Worm (Caenorhabditis elegans) whole organism, young adult: ENCODE results near the gene gst-8.

Source experiments
- B0019.2 ChIP-seq: fragments of 200-800 bp; sonication (Bioruptor generic); conservative IDR thresholded peaks from 2 replicates; pipeline ENCODE4 v1.3.6; 2022; ENCODE audit warnings: missing genetic modification reagents, missing genetic modification characterization, missing compliant biosample characterization
- B0035.1 ChIP-seq: sonication (generic microtip); optimal IDR thresholded peaks from 2 replicates; lab custom pipeline; 2016; ENCODE audit warnings: missing genetic modification characterization, mild to moderate bottlenecking, missing compliant biosample characterization, missing genotype, missing genetic modification reagents
- B0261.1 ChIP-seq: sonication (generic microtip); optimal IDR thresholded peaks from 2 replicates; lab custom pipeline; 2016; ENCODE audit warnings: mild to moderate bottlenecking, missing genetic modification characterization, moderate library complexity, missing compliant biosample characterization
- F10E7.11 ChIP-seq: sonication (generic microtip); optimal IDR thresholded peaks from 2 replicates; lab custom pipeline; 2017; ENCODE audit warnings: mild to moderate bottlenecking, missing genetic modification characterization, moderate library complexity, missing compliant biosample characterization
- F22D6.2 ChIP-seq: sonication (generic microtip); optimal IDR thresholded peaks from 2 replicates; lab custom pipeline; 2016; ENCODE audit warnings: mild to moderate bottlenecking, missing genetic modification characterization, missing compliant biosample characterization
- F23B12.7 ChIP-seq: sonication (generic microtip); optimal IDR thresholded peaks from 2 replicates; lab custom pipeline; 2017; ENCODE audit warnings: missing genetic modification characterization, mild to moderate bottlenecking, missing compliant biosample characterization, antibody characterized with exemption, moderate library complexity; ENCODE audit not compliant: insufficient read depth
- F33H1.4 ChIP-seq: fragments of 200-800 bp; sonication (Bioruptor generic); IDR thresholded peaks from 2 replicates; pipeline ENCODE4 v1.3.6; 2022; ENCODE audit warnings: missing genetic modification reagents, missing genetic modification characterization, missing compliant biosample characterization
- F37B4.10 ChIP-seq: fragments of 200-800 bp; sonication (Bioruptor generic); IDR thresholded peaks from 2 replicates; pipeline ENCODE4 v1.3.6; 2022; ENCODE audit warnings: missing genetic modification characterization, missing compliant biosample characterization
- K12H6.12 ChIP-seq: fragments of 200-800 bp; sonication (Bioruptor generic); optimal IDR thresholded peaks from 2 replicates; lab custom pipeline; 2018; ENCODE audit warnings: mild to moderate bottlenecking, missing genetic modification characterization, missing compliant biosample characterization
- Y53G8AR.9 ChIP-seq: fragments of 200-800 bp; sonication (Bioruptor generic); conservative IDR thresholded peaks from 2 replicates; pipeline ENCODE4 v1.3.6; 2022; ENCODE audit warnings: missing genetic modification reagents, missing genetic modification characterization, missing compliant biosample characterization
- Y67H2A.10 ChIP-seq: fragments of 200-800 bp; sonication (Bioruptor generic); conservative IDR thresholded peaks from 2 replicates; pipeline ENCODE4 v1.3.6; 2022; ENCODE audit warnings: missing genetic modification reagents, missing genetic modification characterization, missing compliant biosample characterization
- Y95B8A.8 ChIP-seq: fragments of 200-800 bp; sonication (Bioruptor generic); IDR thresholded peaks from 2 replicates; pipeline ENCODE4 v1.3.6; 2022; ENCODE audit warnings: missing genetic modification reagents, missing genetic modification characterization, missing compliant biosample characterization
- ZK185.1 ChIP-seq: sonication (generic microtip); optimal IDR thresholded peaks from 2 replicates; lab custom pipeline; 2016; ENCODE audit warnings: mild to moderate bottlenecking, missing genetic modification characterization, missing compliant biosample characterization; ENCODE audit not compliant: poor library complexity, severe bottlenecking
- aptf-2 ChIP-seq: fragments of 200-800 bp; sonication (Bioruptor generic); conservative IDR thresholded peaks from 2 replicates; pipeline ENCODE4 v1.3.6; 2022; ENCODE audit warnings: missing genetic modification reagents, missing genetic modification characterization, missing compliant biosample characterization
- atf-7 ChIP-seq: sonication (generic microtip); optimal IDR thresholded peaks from 2 replicates; lab custom pipeline; 2017; ENCODE audit warnings: mild to moderate bottlenecking, missing genetic modification characterization, missing compliant biosample characterization
- athp-1 ChIP-seq: sonication (generic microtip); optimal IDR thresholded peaks from 2 replicates; lab custom pipeline; 2017; ENCODE audit warnings: mild to moderate bottlenecking, missing genetic modification characterization, missing compliant biosample characterization
- bed-1 ChIP-seq: fragments of 200-800 bp; sonication (Bioruptor generic); IDR thresholded peaks from 2 replicates; pipeline ENCODE4 v1.3.6; 2022; ENCODE audit warnings: missing genetic modification reagents, missing genetic modification characterization, missing compliant biosample characterization
- cebp-1 ChIP-seq, 2 experiments: fragments of 200-800 bp in 1 of 2; sonication (Bioruptor generic) in 1 of 2; sonication (generic microtip) in 1 of 2; IDR thresholded peaks in 1 of 2; optimal IDR thresholded peaks in 1 of 2; 2 replicates each; pipeline versions ENCODE4 v1.3.6 to Lab custom; 2017 to 2022; ENCODE audit warnings: missing compliant biosample characterization in 2 of 2, missing genetic modification characterization in 2 of 2, mild to moderate bottlenecking in 1 of 2, missing genetic modification reagents in 1 of 2, moderate library complexity in 1 of 2
- ceh-40 ChIP-seq: fragments of 200-800 bp; sonication (Bioruptor generic); IDR thresholded peaks from 2 replicates; pipeline ENCODE4 v1.3.6; 2022; ENCODE audit warnings: missing genetic modification characterization, missing compliant biosample characterization
- ceh-91 ChIP-seq: fragments of 200-800 bp; sonication (Bioruptor generic); IDR thresholded peaks from 2 replicates; pipeline ENCODE4 v1.3.6; 2022; ENCODE audit warnings: missing genetic modification reagents, missing genetic modification characterization, missing compliant biosample characterization
- egl-44 ChIP-seq: fragments of 200-800 bp; sonication (Bioruptor generic); IDR thresholded peaks from 2 replicates; pipeline ENCODE4 v1.3.6; 2022; ENCODE audit warnings: missing genetic modification reagents, missing genetic modification characterization, missing compliant biosample characterization
- fkh-3 ChIP-seq: sonication (generic microtip); optimal IDR thresholded peaks from 2 replicates; lab custom pipeline; 2016; ENCODE audit warnings: mild to moderate bottlenecking, missing genetic modification characterization, missing compliant biosample characterization
- gei-17 ChIP-seq: fragments of 200-800 bp; sonication (Bioruptor generic); optimal IDR thresholded peaks from 2 replicates; lab custom pipeline; 2018; ENCODE audit warnings: mild to moderate bottlenecking, missing genetic modification characterization, missing compliant biosample characterization
- him-1 ChIP-seq: sonication (generic microtip); optimal IDR thresholded peaks from 2 replicates; lab custom pipeline; 2016; ENCODE audit warnings: missing genotype, missing genetic modification reagents, missing genetic modification characterization, missing compliant biosample characterization
- hmg-1.2 ChIP-seq: fragments of 200-800 bp; sonication (Bioruptor generic); IDR thresholded peaks from 2 replicates; pipeline ENCODE4 v1.3.6; 2022; ENCODE audit warnings: missing genetic modification reagents, missing genetic modification characterization, missing compliant biosample characterization
- lag-1 ChIP-seq: fragments of 200-800 bp; sonication (Bioruptor generic); IDR thresholded peaks from 2 replicates; pipeline ENCODE4 v1.3.6; 2022; ENCODE audit warnings: missing genetic modification reagents, missing genetic modification characterization, missing compliant biosample characterization
- let-526 ChIP-seq: fragments of 200-800 bp; sonication (Bioruptor generic); IDR thresholded peaks from 2 replicates; pipeline ENCODE4 v1.3.6; 2022; ENCODE audit warnings: missing genetic modification reagents, missing genetic modification characterization, missing compliant biosample characterization
- lin-35 ChIP-seq, 3 experiments: fragments of 150-350 bp in 2 of 3; sonication (generic microtip) in 1 of 3; optimal IDR thresholded peaks; 2 replicates each; lab custom pipeline; 2014 to 2018; ENCODE audit warnings: missing biosample characterization in 3 of 3, missing genetic modification characterization in 3 of 3, missing genetic modification reagents in 3 of 3
- lir-1 ChIP-seq: fragments of 200-800 bp; sonication (Bioruptor generic); conservative IDR thresholded peaks from 2 replicates; pipeline ENCODE4 v1.3.6; 2022; ENCODE audit warnings: missing genetic modification reagents, missing genetic modification characterization, missing compliant biosample characterization
- lsl-1 ChIP-seq: fragments of 200-800 bp; sonication (Bioruptor generic); optimal IDR thresholded peaks from 2 replicates; lab custom pipeline; 2018; ENCODE audit warnings: mild to moderate bottlenecking, missing genetic modification characterization, moderate library complexity, missing compliant biosample characterization
- madf-10 ChIP-seq: sonication (generic microtip); optimal IDR thresholded peaks from 2 replicates; lab custom pipeline; 2016; ENCODE audit warnings: mild to moderate bottlenecking, missing genetic modification characterization, missing compliant biosample characterization
- madf-3 ChIP-seq: fragments of 200-800 bp; sonication (Bioruptor generic); IDR thresholded peaks from 2 replicates; pipeline ENCODE4 v1.3.6; 2022; ENCODE audit warnings: missing genetic modification reagents, missing genetic modification characterization, missing compliant biosample characterization
- mel-28 ChIP-seq: sonication (generic microtip); optimal IDR thresholded peaks from 2 replicates; lab custom pipeline; 2016; ENCODE audit warnings: borderline replicate concordance, mild to moderate bottlenecking, missing genetic modification characterization, missing compliant biosample characterization
- nfya-2 ChIP-seq: fragments of 200-800 bp; sonication (Bioruptor generic); IDR thresholded peaks from 2 replicates; pipeline ENCODE4 v1.3.6; 2022; ENCODE audit warnings: missing genetic modification reagents, missing genetic modification characterization, missing compliant biosample characterization
- nfyb-1 ChIP-seq: fragments of 200-800 bp; sonication (Bioruptor generic); IDR thresholded peaks from 2 replicates; pipeline ENCODE4 v1.3.6; 2022; ENCODE audit warnings: missing genetic modification reagents, missing genetic modification characterization, missing compliant biosample characterization
- nhr-27 ChIP-seq: fragments of 200-800 bp; sonication (Bioruptor generic); optimal IDR thresholded peaks from 2 replicates; lab custom pipeline; 2018; ENCODE audit warnings: mild to moderate bottlenecking, missing genetic modification characterization, moderate library complexity, missing compliant biosample characterization
- nhr-90 ChIP-seq: sonication (generic microtip); optimal IDR thresholded peaks from 2 replicates; lab custom pipeline; 2016; ENCODE audit warnings: missing genotype, mild to moderate bottlenecking, missing genetic modification characterization, missing compliant biosample characterization
- rec-8 ChIP-seq, 2 experiments: sonication (generic microtip); optimal IDR thresholded peaks; 2 replicates each; lab custom pipeline; 2016; ENCODE audit warnings: mild to moderate bottlenecking in 2 of 2, missing genetic modification characterization in 2 of 2, missing genetic modification reagents in 2 of 2, missing genotype in 2 of 2, missing biosample characterization in 1 of 2, missing compliant biosample characterization in 1 of 2, moderate library complexity in 1 of 2
- sea-2 ChIP-seq: fragments of 200-800 bp; sonication (Bioruptor generic); IDR thresholded peaks from 2 replicates; pipeline ENCODE4 v1.3.6; 2022; ENCODE audit warnings: missing genetic modification characterization, missing compliant biosample characterization
- snpc-4 ChIP-seq, 5 experiments: fragments of 150-350 bp in 1 of 5; sonication (generic microtip) in 4 of 5; optimal IDR thresholded peaks; 2 replicates each; lab custom pipeline; 2014 to 2018; ENCODE audit warnings: missing genetic modification characterization in 5 of 5, missing biosample characterization in 3 of 5, antibody characterized with exemption in 2 of 5, mild to moderate bottlenecking in 2 of 5, missing compliant biosample characterization in 2 of 5, missing genotype in 2 of 5, moderate library complexity in 2 of 5, missing genetic modification reagents in 1 of 5
- sptf-2 ChIP-seq: fragments of 200-800 bp; sonication (Bioruptor generic); optimal IDR thresholded peaks from 2 replicates; lab custom pipeline; 2018; ENCODE audit warnings: mild to moderate bottlenecking, missing genetic modification characterization, missing compliant biosample characterization
- tbp1 ChIP-seq: fragments of 200-800 bp; sonication (Bioruptor generic); optimal IDR thresholded peaks from 2 replicates; lab custom pipeline; 2018; ENCODE audit warnings: mild to moderate bottlenecking, missing genetic modification characterization, missing compliant biosample characterization
- tbx-9 ChIP-seq: sonication (generic microtip); optimal IDR thresholded peaks from 2 replicates; lab custom pipeline; 2016; ENCODE audit warnings: borderline replicate concordance, missing genetic modification characterization, inconsistent platforms, missing compliant biosample characterization
- unc-130 ChIP-seq: sonication (generic microtip); optimal IDR thresholded peaks from 2 replicates; lab custom pipeline; 2016; ENCODE audit warnings: missing genetic modification reagents, missing genetic modification characterization, missing compliant biosample characterization
- ztf-18 ChIP-seq: sonication (generic microtip); optimal IDR thresholded peaks from 2 replicates; lab custom pipeline; 2016; ENCODE audit warnings: missing genotype, mild to moderate bottlenecking, missing genetic modification characterization, missing compliant biosample characterization
- ztf-28 ChIP-seq: fragments of 200-800 bp; sonication (Bioruptor generic); IDR thresholded peaks from 2 replicates; pipeline ENCODE4 v1.3.6; 2022; ENCODE audit warnings: missing genetic modification reagents, missing genetic modification characterization, missing compliant biosample characterization

Gene gst-8

DNA sequence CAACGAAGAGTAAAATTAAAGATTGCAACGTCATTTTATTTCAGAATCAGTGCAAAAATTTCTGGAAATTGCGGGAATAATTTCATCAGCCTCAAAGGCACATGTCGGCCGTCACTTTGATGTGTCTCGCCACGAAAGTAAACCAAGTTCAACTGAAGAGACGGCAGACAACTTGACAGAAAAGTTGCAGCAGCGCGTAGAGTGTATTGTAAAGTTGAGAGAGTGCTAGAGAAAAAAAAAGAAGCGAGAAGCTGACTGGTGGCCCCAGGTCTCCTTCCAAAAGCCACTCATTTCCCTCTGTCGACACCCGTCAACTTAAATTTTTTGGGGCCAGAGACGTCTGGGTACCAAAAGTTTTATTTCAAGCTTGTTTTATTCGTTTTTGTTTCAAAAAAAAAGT, 20.8 kb downstream of the gst-8 start (continued):
- no peak for TF ChIP-seq rec-8 (tag; optimal IDR thresholded peaks at IDR 0.05; lab: Kevin White, UChicago)
- no peak for TF ChIP-seq egl-44 (GFP tag; lab: Robert Waterston, UW)
- 0 out of 2 replicates have a peak, but pooled peaks have one; percentile 49 for TF ChIP-seq Y67H2A.10 (GFP tag; lab: Robert Waterston, UW)
- no peak for TF ChIP-seq nhr-27 (tag; lab: Kevin White, UChicago)
- TF ChIP-seq F10E7.11, result no peak
- no peak for TF ChIP-seq gei-17 (GFP tag; lab: Kevin White, UChicago)
- no peak for TF ChIP-seq atf-7 (tag; lab: Kevin White, UChicago)
- no peak for TF ChIP-seq lag-1 (GFP tag; lab: Robert Waterston, UW)
- TF ChIP-seq lsl-1 (GFP tag; lab: Kevin White, UChicago), result peak; percentile 77
- TF ChIP-seq tbp1, result peak; percentile 62
- no peak for TF ChIP-seq tbx-9 (tag; lab: Kevin White, UChicago)
- no peak for TF ChIP-seq sea-2
- no peak for TF ChIP-seq nhr-90
- TF ChIP-seq nfya-2, result no peak
- 0 out of 2 replicates have a peak, but pooled peaks have one; percentile 60 for TF ChIP-seq Y95B8A.8 (GFP tag; lab: Robert Waterston, UW)
- TF ChIP-seq snpc-4 (GFP tag; optimal IDR thresholded peaks at IDR 0.05; lab: Kevin White, UChicago), result peak; percentile 47
- peak; percentile 59 to 84 (median 65) for TF ChIP-seq snpc-4 (tag; optimal IDR thresholded peaks at IDR 0.05; lab: Kevin White, UChicago)
- peak; percentile 32; the same call in 1 of the 2 replicates for TF ChIP-seq let-526 (GFP tag; lab: Robert Waterston, UW)
- TF ChIP-seq ceh-91 (GFP tag; lab: Robert Waterston, UW), result peak; percentile 39; the same call in 1 of the 2 replicates
- no peak for TF ChIP-seq aptf-2
- peak; percentile 7 for TF ChIP-seq K12H6.12
- TF ChIP-seq bed-1 (GFP tag; lab: Robert Waterston, UW), result no peak
- TF ChIP-seq F37B4.10 (GFP tag; lab: Robert Waterston, UW), result no peak
- TF ChIP-seq ztf-28 (GFP tag; lab: Robert Waterston, UW), result no peak
- no peak for TF ChIP-seq F22D6.2 (tag; lab: Kevin White, UChicago)
- TF ChIP-seq ztf-18 (tag; lab: Kevin White, UChicago), result peak; percentile 17
- TF ChIP-seq F23B12.7 (tag; lab: Kevin White, UChicago), result peak; percentile 80
- no peak for TF ChIP-seq B0019.2 (GFP tag; lab: Robert Waterston, UW)
- TF ChIP-seq ZK185.1 (tag; lab: Kevin White, UChicago), result peak; percentile 58
- no peak for TF ChIP-seq mel-28
- no peak for TF ChIP-seq ceh-40 (GFP tag; lab: Robert Waterston, UW)
- TF ChIP-seq unc-130 (GFP tag; lab: Kevin White, UChicago), result no peak
- TF ChIP-seq F33H1.4 (GFP tag; lab: Robert Waterston, UW), result peak; percentile 84
- no peak for TF ChIP-seq B0035.1
- TF ChIP-seq cebp-1 (GFP tag; IDR thresholded peaks at IDR 0.05; lab: Robert Waterston, UW), result peak; percentile 66
- peak; percentile 80 for TF ChIP-seq cebp-1 (tag; optimal IDR thresholded peaks at IDR 0.05; lab: Kevin White, UChicago)
- TF ChIP-seq Y53G8AR.9 (GFP tag; lab: Robert Waterston, UW), result no peak
- no peak for TF ChIP-seq athp-1
- TF ChIP-seq lin-35 (GFP tag; optimal IDR thresholded peaks at IDR 0.05; lab: Kevin White, UChicago), result peak in 1 of 3 experiments; percentile 68
- peak; percentile 29; the same call in 1 of the 2 replicates for TF ChIP-seq madf-3 (GFP tag; lab: Robert Waterston, UW)
- TF ChIP-seq madf-10 (tag; lab: Kevin White, UChicago), result peak; percentile 40
- TF ChIP-seq him-1, result no peak
- TF ChIP-seq sptf-2, result no peak
- TF ChIP-seq B0261.1, result no peak
- peak; percentile 94 for TF ChIP-seq hmg-1.2
- 0 out of 2 replicates have a peak, but pooled peaks have one; percentile 27 for TF ChIP-seq nfyb-1 (GFP tag; lab: Robert Waterston, UW)
- TF ChIP-seq fkh-3 (tag; lab: Kevin White, UChicago), result no peak
- TF ChIP-seq lir-1 (GFP tag; lab: Robert Waterston, UW), result 0 out of 2 replicates have a peak, but pooled peaks have one; percentile 10
